Worm (Caenorhabditis elegans) whole organism, L1 larva: ENCODE measurements around the gene neg-1.
A peak's percentile ranks its signal among the peaks of the same experiment; 100 is the strongest.

Experiments used
- C04F5.9 ChIP-seq: sonication (generic microtip); optimal IDR thresholded peaks from 2 replicates; lab custom pipeline; 2016; ENCODE audit warnings: missing genetic modification characterization, missing compliant biosample characterization
- C34B4.2 ChIP-seq: sonication (generic microtip); optimal IDR thresholded peaks from 2 replicates; lab custom pipeline; 2017; ENCODE audit warnings: mild to moderate bottlenecking, missing genetic modification characterization, missing compliant biosample characterization
- aha-1 ChIP-seq: fragments of 150-350 bp; optimal IDR thresholded peaks from 2 replicates; lab custom pipeline; 2014; ENCODE audit warnings: missing biosample characterization, missing genetic modification characterization
- aly-2 ChIP-seq: fragments of 150-350 bp; optimal IDR thresholded peaks from 2 replicates; lab custom pipeline; 2014; ENCODE audit warnings: missing biosample characterization, missing genetic modification characterization
- blmp-1 ChIP-seq: fragments of 150-350 bp; optimal IDR thresholded peaks from 2 replicates; lab custom pipeline; 2014; ENCODE audit warnings: missing biosample characterization, missing genetic modification characterization
- ceh-63 ChIP-seq: fragments of 200-800 bp; sonication (Bioruptor generic); optimal IDR thresholded peaks from 2 replicates; lab custom pipeline; 2018; ENCODE audit warnings: mild to moderate bottlenecking, missing genetic modification characterization, missing compliant biosample characterization
- ceh-90 ChIP-seq: sonication (generic microtip); optimal IDR thresholded peaks from 2 replicates; lab custom pipeline; 2016; ENCODE audit warnings: missing genetic modification characterization, missing compliant biosample characterization
- efl-1 ChIP-seq, 4 experiments: fragments of 150-350 bp; optimal IDR thresholded peaks in 3 of 4; peaks in 1 of 4; 1 replicate in 1 of 4; 2 replicates in 3 of 4; lab custom pipeline; 2014; ENCODE audit warnings: missing biosample characterization in 2 of 4, missing genetic modification characterization in 2 of 4, missing genetic modification reagents in 2 of 4
- efl-3 ChIP-seq: fragments of 200-800 bp; sonication (Bioruptor generic); optimal IDR thresholded peaks from 2 replicates; lab custom pipeline; 2018; ENCODE audit warnings: mild to moderate bottlenecking, missing genetic modification characterization, missing compliant biosample characterization
- egl-13 ChIP-seq: sonication (generic microtip); optimal IDR thresholded peaks from 2 replicates; lab custom pipeline; 2016; ENCODE audit warnings: missing genotype, missing genetic modification reagents, missing genetic modification characterization, missing compliant biosample characterization
- elt-3 ChIP-seq, 6 experiments: fragments of 150-350 bp in 1 of 6; sonication (generic microtip); optimal IDR thresholded peaks; 2 replicates each; lab custom pipeline; 2017 to 2018; ENCODE audit warnings: missing biosample characterization in 6 of 6, missing genetic modification characterization in 6 of 6, inconsistent platforms in 1 of 6
- grh-1 ChIP-seq: fragments of 200-800 bp; sonication (Bioruptor generic); IDR thresholded peaks from 2 replicates; pipeline ENCODE4 v1.3.6; 2022; ENCODE audit warnings: missing genetic modification reagents, missing genetic modification characterization, missing compliant biosample characterization
- hlh-17 ChIP-seq: fragments of 200-800 bp; sonication (Bioruptor generic); optimal IDR thresholded peaks from 2 replicates; lab custom pipeline; 2018; ENCODE audit warnings: missing genetic modification characterization, mild to moderate bottlenecking, missing compliant biosample characterization, moderate library complexity, borderline replicate concordance
- hlh-4 ChIP-seq: sonication (generic microtip); optimal IDR thresholded peaks from 2 replicates; lab custom pipeline; 2016; ENCODE audit warnings: mild to moderate bottlenecking, missing genetic modification characterization, missing compliant biosample characterization
- hpl-2 ChIP-seq: fragments of 150-350 bp; optimal IDR thresholded peaks from 2 replicates; lab custom pipeline; 2014; ENCODE audit warnings: missing biosample characterization, missing genetic modification reagents, missing genetic modification characterization
- jun-1 ChIP-seq: fragments of 150-350 bp; optimal IDR thresholded peaks from 2 replicates; lab custom pipeline; 2014; ENCODE audit warnings: missing biosample characterization, missing genetic modification reagents, missing genetic modification characterization
- lin-14 ChIP-seq: fragments of 200-800 bp; sonication (Bioruptor generic); optimal IDR thresholded peaks from 2 replicates; lab custom pipeline; 2018; ENCODE audit warnings: mild to moderate bottlenecking, missing genetic modification characterization, moderate library complexity, missing compliant biosample characterization
- lin-15B ChIP-seq: fragments of 150-350 bp; sonication (generic microtip); optimal IDR thresholded peaks from 3 replicates; lab custom pipeline; 2014; ENCODE audit warnings: missing biosample characterization, missing genetic modification characterization
- lin-35 ChIP-seq, 2 experiments: fragments of 150-350 bp; optimal IDR thresholded peaks; 2 replicates each; lab custom pipeline; 2014; ENCODE audit warnings: missing biosample characterization in 2 of 2, missing genetic modification characterization in 2 of 2, missing genetic modification reagents in 2 of 2
- lin-39 ChIP-seq: fragments of 150-350 bp; optimal IDR thresholded peaks from 2 replicates; lab custom pipeline; 2014; ENCODE audit warnings: missing biosample characterization, missing genetic modification reagents, missing genetic modification characterization
- lir-3 ChIP-seq: sonication (generic microtip); optimal IDR thresholded peaks from 2 replicates; lab custom pipeline; 2016; ENCODE audit warnings: mild to moderate bottlenecking, missing genetic modification characterization, moderate library complexity, missing compliant biosample characterization; ENCODE audit not compliant: poor library complexity
- mef-2 ChIP-seq: fragments of 150-350 bp; optimal IDR thresholded peaks from 2 replicates; lab custom pipeline; 2014; ENCODE audit warnings: missing biosample characterization, missing genetic modification characterization
- nhr-19 ChIP-seq: fragments of 200-800 bp; sonication (Bioruptor generic); conservative IDR thresholded peaks from 2 replicates; pipeline ENCODE4 v1.3.6; 2022; ENCODE audit warnings: missing genetic modification characterization, missing compliant biosample characterization
- nhr-237 ChIP-seq: fragments of 150-350 bp; optimal IDR thresholded peaks from 2 replicates; lab custom pipeline; 2014; ENCODE audit warnings: missing biosample characterization, missing genetic modification characterization
- nhr-28 ChIP-seq: fragments of 150-350 bp; optimal IDR thresholded peaks from 2 replicates; lab custom pipeline; 2014; ENCODE audit warnings: missing biosample characterization, missing genetic modification characterization
- nhr-71 ChIP-seq: sonication (generic microtip); optimal IDR thresholded peaks from 2 replicates; lab custom pipeline; 2016; ENCODE audit warnings: mild to moderate bottlenecking, missing genetic modification characterization, moderate library complexity, missing compliant biosample characterization
- nhr-76 ChIP-seq: sonication (generic microtip); optimal IDR thresholded peaks from 2 replicates; lab custom pipeline; 2017; ENCODE audit warnings: missing biosample characterization, missing genetic modification characterization
- nhr-85 ChIP-seq: sonication (generic microtip); peaks from one replicate; lab custom pipeline; 2016; ENCODE audit warnings: missing genetic modification characterization, inconsistent platforms, missing compliant biosample characterization
- pag-3 ChIP-seq: sonication (generic microtip); optimal IDR thresholded peaks from 2 replicates; lab custom pipeline; 2017; ENCODE audit warnings: missing genetic modification characterization, mild to moderate bottlenecking, missing compliant biosample characterization, antibody characterized with exemption, borderline replicate concordance; ENCODE audit not compliant: insufficient read depth
- sox-4 ChIP-seq: sonication (generic microtip); optimal IDR thresholded peaks from 2 replicates; lab custom pipeline; 2016; ENCODE audit warnings: missing genetic modification characterization, missing compliant biosample characterization
- sptf-1 ChIP-seq: fragments of 150-350 bp; optimal IDR thresholded peaks from 2 replicates; lab custom pipeline; 2014; ENCODE audit warnings: missing biosample characterization, missing genetic modification characterization
- tlp-1 ChIP-seq: fragments of 150-350 bp; optimal IDR thresholded peaks from 2 replicates; lab custom pipeline; 2014; ENCODE audit warnings: missing biosample characterization, missing genetic modification characterization
- unc-30 ChIP-seq: sonication (generic microtip); optimal IDR thresholded peaks from 2 replicates; lab custom pipeline; 2017; ENCODE audit warnings: missing biosample characterization, missing genetic modification characterization
- zag-1 ChIP-seq: fragments of 150-350 bp; optimal IDR thresholded peaks from 2 replicates; lab custom pipeline; 2014; ENCODE audit warnings: missing biosample characterization, missing genetic modification characterization
- zip-4 ChIP-seq: fragments of 200-800 bp; sonication (Bioruptor generic); optimal IDR thresholded peaks from 2 replicates; lab custom pipeline; 2018; ENCODE audit warnings: mild to moderate bottlenecking, missing genetic modification characterization, moderate library complexity, missing compliant biosample characterization

Gene neg-1

ce11 chrV:4386173-4386572, 11.5 kb upstream of the neg-1 start, which contains the start of gene F13A2.10:
Gene F13A2.10, minus strand, starts transcription at chrV:4386273.
- TF ChIP-seq hlh-4 (no peak), aha-1 (tag; lab: Kevin White, UChicago) (no peak), grh-1 (no peak), C04F5.9 (tag; lab: Kevin White, UChicago) (no peak), nhr-76 (tag; lab: Kevin White, UChicago) (no peak), lin-15B (tag; lab: Kevin White, UChicago) (no peak), aly-2 (tag; lab: Kevin White, UChicago) (no peak), zag-1 (tag; lab: Kevin White, UChicago) (no peak), mef-2 (tag; lab: Kevin White, UChicago) (no peak)

DNA sequence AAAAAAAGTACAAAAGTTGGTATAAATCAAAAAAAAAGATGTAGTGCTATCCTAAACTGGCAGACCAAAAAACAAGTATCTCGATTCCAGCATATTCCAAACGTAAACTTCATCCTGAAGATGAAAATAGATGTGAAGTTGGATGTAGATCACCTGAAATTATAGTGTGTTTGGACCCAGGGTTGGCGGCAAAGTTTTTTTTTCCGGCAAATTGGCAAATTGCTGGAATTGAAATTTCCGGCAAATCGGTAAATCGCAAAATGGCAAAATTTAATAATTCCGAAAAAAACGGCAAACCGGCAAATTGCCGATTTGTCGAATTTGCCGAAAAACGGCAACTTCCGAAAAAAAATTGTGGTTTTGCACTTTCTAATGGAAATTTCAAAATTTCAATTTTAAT, 9.8 kb upstream of the neg-1 start, which contains the start of gene F13A2.2:
Gene F13A2.2 (minus strand): TSS at position 101 of the 400 bp plus-strand sequence.
- TF ChIP-seq lin-39 (tag; lab: Kevin White, UChicago) (no peak), tlp-1 (tag; lab: Kevin White, UChicago) (no peak), lin-14 (GFP tag; lab: Kevin White, UChicago) (no peak), elt-3 (tag; optimal IDR thresholded peaks at IDR 0.05; lab: Kevin White, UChicago) (no peak), hlh-17 (GFP tag; lab: Kevin White, UChicago) (no peak), zag-1 (tag; lab: Kevin White, UChicago) (no peak), mef-2 (tag; lab: Kevin White, UChicago) (no peak), sox-4 (tag; lab: Kevin White, UChicago) (no peak), ceh-90 (tag; lab: Kevin White, UChicago) (no peak), C34B4.2 (tag; lab: Kevin White, UChicago) (no peak), jun-1 (tag; lab: Kevin White, UChicago) (no peak), lin-15B (tag; lab: Kevin White, UChicago) (no peak)

ce11 chrV:4382298-4382697, 7.6 kb upstream of the neg-1 start, which contains the start of gene F13A2.1:
Gene F13A2.1, minus strand, starts transcription at chrV:4382398.
- TF ChIP-seq nhr-19 (GFP tag; lab: Robert Waterston, UW) = no peak
- TF ChIP-seq efl-3 = no peak
- no peak for TF ChIP-seq hpl-2 (GFP tag; lab: Kevin White, UChicago)
- no peak for TF ChIP-seq efl-1 (optimal IDR thresholded peaks at IDR 0.05; lab: Kevin White, UChicago)
- peak in 1 of 2 experiments; percentile 48 for TF ChIP-seq efl-1 (GFP tag; optimal IDR thresholded peaks at IDR 0.05 in 1 of 2; lab: Kevin White, UChicago)

DNA sequence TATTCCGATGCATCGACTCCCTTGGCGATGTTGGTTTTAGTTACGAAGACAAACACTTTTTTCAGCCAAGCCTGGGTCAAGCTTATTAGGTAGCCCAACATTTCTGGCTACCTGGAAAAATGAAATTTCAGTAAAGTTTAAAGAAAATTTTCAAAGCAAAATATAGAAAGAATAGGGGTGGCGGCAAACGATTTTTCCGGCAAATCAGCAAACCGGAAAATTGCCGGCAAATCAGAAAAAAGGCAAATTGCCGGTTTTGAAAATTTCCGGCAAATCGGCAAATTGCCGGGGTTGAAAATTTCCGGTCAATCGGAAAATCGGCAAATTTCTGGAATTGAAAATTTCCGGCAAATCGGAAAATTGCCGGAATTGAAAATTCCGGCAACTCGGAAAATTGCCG, 2.9 kb upstream of the neg-1 start, which contains the start of gene F32D1.8:
Gene F32D1.8 (minus strand): TSS at position 101 of the 400 bp plus-strand sequence.
- TF ChIP-seq lin-35 (GFP tag; optimal IDR thresholded peaks at IDR 0.05; lab: Kevin White, UChicago) (no peak), mef-2 (tag; lab: Kevin White, UChicago) (no peak), nhr-85 (no peak), aha-1 (tag; lab: Kevin White, UChicago) (no peak)

DNA sequence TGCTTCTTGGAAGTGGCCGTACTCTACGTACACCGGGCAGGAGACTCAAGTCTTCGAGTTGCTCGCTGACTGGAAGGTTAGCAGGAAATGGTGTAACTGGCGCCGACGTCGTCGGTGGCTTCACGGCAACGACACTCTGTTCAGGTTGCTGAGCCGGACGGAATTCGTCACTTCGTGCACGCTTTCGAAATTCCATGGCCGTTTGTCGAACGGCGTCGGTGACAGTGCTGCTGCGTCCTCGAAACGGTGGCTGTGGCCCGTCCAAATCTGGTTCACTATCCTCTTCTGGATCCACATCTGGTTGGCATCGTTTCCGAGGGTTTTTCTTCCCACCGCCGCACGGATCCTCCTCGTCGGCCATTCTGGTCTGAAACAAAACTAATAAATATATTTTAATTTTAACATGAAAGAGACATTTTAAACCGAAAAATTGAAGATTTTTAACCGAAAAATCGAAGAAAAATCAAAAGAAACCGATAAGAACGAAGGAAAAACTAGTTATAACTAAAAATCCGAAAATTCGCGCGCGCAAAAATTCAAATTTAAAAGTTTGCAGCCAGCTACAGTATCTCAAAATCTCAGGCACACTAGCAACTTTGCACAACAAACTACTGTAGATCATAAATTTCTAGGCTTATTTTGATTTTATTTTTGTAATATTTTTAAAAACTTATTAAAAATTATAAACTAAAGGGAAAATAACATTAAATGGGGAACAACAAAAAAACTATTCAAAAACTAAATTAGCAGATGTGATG, 1.3 kb upstream of the neg-1 start, which contains the start of gene F32D1.7:
Gene F32D1.7 (minus strand): TSS at position 367 of the 758 bp plus-strand sequence.
- TF ChIP-seq elt-3 (tag; optimal IDR thresholded peaks at IDR 0.05; lab: Kevin White, UChicago) (no peak), egl-13 (no peak), nhr-237 (tag; lab: Kevin White, UChicago) (no peak), nhr-28 (no peak), tlp-1 (tag; lab: Kevin White, UChicago) (no peak), sptf-1 (tag; lab: Kevin White, UChicago) (no peak), zip-4 (GFP tag; lab: Kevin White, UChicago) (no peak), zag-1 (tag; lab: Kevin White, UChicago) (no peak), unc-30 (tag; lab: Kevin White, UChicago) (no peak), aly-2 (tag; lab: Kevin White, UChicago) (no peak), efl-3 (no peak), lir-3 (tag; lab: Kevin White, UChicago) (no peak), ceh-63 (GFP tag; lab: Kevin White, UChicago) (no peak), pag-3 (tag; lab: Kevin White, UChicago) (no peak), blmp-1 (no peak), nhr-71 (tag; lab: Kevin White, UChicago) (no peak), hpl-2 (GFP tag; lab: Kevin White, UChicago) (no peak), lin-15B (tag; lab: Kevin White, UChicago) (no peak)
